Worm (Caenorhabditis elegans) whole organism, midembryonic: ENCODE data around the gene K10D2.8.

Experiments
- cog-1 ChIP-seq: sonication (generic microtip); optimal IDR thresholded peaks from 2 replicates; lab custom pipeline; 2016; ENCODE audit warnings: missing genetic modification characterization, missing compliant biosample characterization
- flt-1 ChIP-seq: fragments of 200-800 bp; sonication (Bioruptor generic); IDR thresholded peaks from 2 replicates; pipeline ENCODE4 v1.3.6; 2022; ENCODE audit warnings: missing genetic modification characterization, missing compliant biosample characterization
- klf-2 ChIP-seq: fragments of 200-800 bp; sonication (Bioruptor generic); conservative IDR thresholded peaks from 2 replicates; pipeline ENCODE4 v1.3.6; 2022; ENCODE audit warnings: missing genetic modification reagents, missing genetic modification characterization, missing compliant biosample characterization
- med-1 ChIP-seq: sonication (generic microtip); optimal IDR thresholded peaks from 2 replicates; lab custom pipeline; 2017; ENCODE audit warnings: missing genetic modification characterization, mild to moderate bottlenecking, missing compliant biosample characterization, antibody characterized with exemption, missing genetic modification reagents; ENCODE audit not compliant: insufficient read depth
- ref-1 ChIP-seq: fragments of 200-800 bp; sonication (Bioruptor generic); conservative IDR thresholded peaks from 2 replicates; pipeline ENCODE4 v1.3.6; 2022; ENCODE audit warnings: missing genetic modification reagents, missing genetic modification characterization, missing compliant biosample characterization
- ztf-23 ChIP-seq: fragments of 200-800 bp; sonication (Bioruptor generic); IDR thresholded peaks from 2 replicates; pipeline ENCODE4 v1.3.6; 2022; ENCODE audit warnings: missing genetic modification reagents, missing genetic modification characterization, missing compliant biosample characterization
- ztf-29 ChIP-seq: fragments of 200-800 bp; sonication (Bioruptor generic); IDR thresholded peaks from 2 replicates; pipeline ENCODE4 v1.3.6; 2022; ENCODE audit warnings: missing genetic modification reagents, missing genetic modification characterization, missing compliant biosample characterization

DNA sequence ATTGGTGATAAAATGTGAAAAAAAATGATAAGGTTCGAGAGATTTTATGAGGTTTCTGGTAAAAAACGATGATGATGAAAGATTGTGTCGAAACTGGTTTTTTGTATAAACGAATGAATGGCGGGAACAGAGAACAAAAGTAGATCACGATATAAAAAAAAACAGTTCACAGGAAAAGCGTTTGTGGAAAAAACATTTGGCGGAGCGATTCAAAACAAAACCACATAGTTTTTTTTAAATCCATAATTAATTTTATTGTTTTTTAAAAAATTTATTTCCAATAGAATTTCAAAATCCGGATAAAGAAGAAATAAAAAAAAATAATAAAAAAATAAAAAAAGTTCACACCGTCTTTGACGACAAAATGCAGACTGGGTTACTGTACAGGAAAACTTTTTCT is 26.8 kb downstream of the K10D2.8 start, which contains the start of gene ZC155.4:
- TF ChIP-seq ztf-29: no peak
- TF ChIP-seq flt-1 (GFP tag; lab: Robert Waterston, UW): no peak
- no peak for TF ChIP-seq ztf-23 (GFP tag; lab: Robert Waterston, UW)
- no peak for TF ChIP-seq ref-1 (GFP tag; lab: Robert Waterston, UW)
- no peak for TF ChIP-seq klf-2 (GFP tag; lab: Robert Waterston, UW)
- no peak for TF ChIP-seq med-1
- no peak for TF ChIP-seq cog-1 (tag; lab: Kevin White, UChicago)
